Fruit fly (Drosophila melanogaster): ENCODE measurements around the gene CG34448.
A peak's percentile ranks its signal among the peaks of the same experiment; 100 is the strongest.

CG34448 gene

dm6 chr2L:2375655-2376417 lies 41.9 kb downstream of the CG34448 start, which contains the start of gene Atxn7 (continued):
- TF ChIP-seq Jarid2 (GFP tag; optimal IDR thresholded peaks at IDR 0.05) (peak; percentile 33), CG2678 (tag; optimal IDR thresholded peaks at IDR 0.05) (peak; percentile 40), CG6854 (GFP tag; optimal IDR thresholded peaks at IDR 0.05) (peak; percentile 16), CHES-1-like (GFP tag; optimal IDR thresholded peaks at IDR 0.05) (peak; percentile 52), CG4617 (GFP tag; optimal IDR thresholded peaks at IDR 0.05; ENCODE audit: borderline replicate concordance) (peak; percentile 97), NC2α (GFP tag; optimal IDR thresholded peaks at IDR 0.05) (peak; percentile 47), gcm2 (GFP tag; optimal IDR thresholded peaks at IDR 0.05) (peak; percentile 56), CG8089 (GFP tag; optimal IDR thresholded peaks at IDR 0.05) (peak; percentile 69), bowl (GFP tag; IDR thresholded peaks at IDR 0.05) (no peak), Hr51 (GFP tag; optimal IDR thresholded peaks at IDR 0.05) (peak; percentile 45 to 67), h (optimal IDR thresholded peaks at IDR 0.05) (no peak), CG10979 (tag; optimal IDR thresholded peaks at IDR 0.05) (peak; percentile 45), Hr39 (optimal IDR thresholded peaks at IDR 0.05) (no peak), Lim3 (GFP tag; IDR thresholded peaks at IDR 0.05) (no peak), CG33557 (GFP tag; optimal IDR thresholded peaks at IDR 0.05) (peak; percentile 63), CG11560 (tag; IDR thresholded peaks at IDR 0.05) (peak; percentile 22; the same call in 1 of the 3 replicates), CG30020 (tag; optimal IDR thresholded peaks at IDR 0.05) (peak; percentile 56), Trl (optimal IDR thresholded peaks at IDR 0.05) (no peak), Trl (GFP tag; optimal IDR thresholded peaks at IDR 0.05) (peak; percentile 52), btn (GFP tag; optimal IDR thresholded peaks at IDR 0.05) (no peak), tll (GFP tag; optimal IDR thresholded peaks at IDR 0.05) (peak in 1 of 2 experiments; percentile 82), CG13123 (GFP tag; optimal IDR thresholded peaks at IDR 0.05) (no peak), CG4424 (GFP tag; optimal IDR thresholded peaks at IDR 0.05) (peak; percentile 44), hbn (GFP tag; IDR thresholded peaks at IDR 0.05; ENCODE audit: partially characterized antibody) (peak; percentile 96), Dbx (GFP tag; IDR thresholded peaks at IDR 0.05) (peak; percentile 56; the same call in 2 of the 3 replicates), CG12236 (GFP tag; optimal IDR thresholded peaks at IDR 0.05) (peak; percentile 55), CG1603 (tag; optimal IDR thresholded peaks at IDR 0.05) (peak; percentile 92), nerfin-2 (GFP tag; IDR thresholded peaks at IDR 0.05; ENCODE audit: partially characterized antibody) (peak; percentile 89), CG18262 (tag; optimal IDR thresholded peaks at IDR 0.05) (peak; percentile 58), CG17328 (GFP tag; IDR thresholded peaks at IDR 0.05) (peak; percentile 69; the same call in 1 of the 2 replicates), salm (tag; optimal IDR thresholded peaks at IDR 0.05) (peak; percentile 76), CG3163 (GFP tag; optimal IDR thresholded peaks at IDR 0.05) (peak; percentile 32), CG17568 (GFP tag; optimal IDR thresholded peaks at IDR 0.05) (no peak), CG11398 (GFP tag; optimal IDR thresholded peaks at IDR 0.05) (peak; percentile 3), gem (tag; optimal IDR thresholded peaks at IDR 0.05) (peak; percentile 55), CG3838 (GFP tag; optimal IDR thresholded peaks at IDR 0.05) (peak; percentile 82), Spps (tag; optimal IDR thresholded peaks at IDR 0.05) (no peak), CG12155 (GFP tag; optimal IDR thresholded peaks at IDR 0.05) (peak; percentile 99), Camta (GFP tag; optimal IDR thresholded peaks at IDR 0.05) (peak; percentile 59), kni (GFP tag; optimal IDR thresholded peaks at IDR 0.05) (peak; percentile 56), sim (GFP tag; IDR thresholded peaks at IDR 0.05) (no peak), CG1233 (GFP tag; optimal IDR thresholded peaks at IDR 0.05) (peak; percentile 72), CG13894 (tag; optimal IDR thresholded peaks at IDR 0.05) (peak; percentile 36), CG7963 (GFP tag; IDR thresholded peaks at IDR 0.05; ENCODE audit: partially characterized antibody) (peak; percentile 97), CG16863 (GFP tag; optimal IDR thresholded peaks at IDR 0.05) (peak; percentile 31), NC2β (GFP tag; optimal IDR thresholded peaks at IDR 0.05) (peak; percentile 80), CG10654 (GFP tag; optimal IDR thresholded peaks at IDR 0.05) (peak; percentile 15), CG30431 (GFP tag; optimal IDR thresholded peaks at IDR 0.05) (no peak), Sox100B (GFP tag; optimal IDR thresholded peaks at IDR 0.05) (peak; percentile 72), ci (GFP tag; IDR thresholded peaks at IDR 0.05) (peak; percentile 95)
